Worm (Caenorhabditis elegans): ENCODE results near the gene tbc-11.
A peak's percentile ranks its signal among the peaks of the same experiment; 100 is the strongest.

DNA sequence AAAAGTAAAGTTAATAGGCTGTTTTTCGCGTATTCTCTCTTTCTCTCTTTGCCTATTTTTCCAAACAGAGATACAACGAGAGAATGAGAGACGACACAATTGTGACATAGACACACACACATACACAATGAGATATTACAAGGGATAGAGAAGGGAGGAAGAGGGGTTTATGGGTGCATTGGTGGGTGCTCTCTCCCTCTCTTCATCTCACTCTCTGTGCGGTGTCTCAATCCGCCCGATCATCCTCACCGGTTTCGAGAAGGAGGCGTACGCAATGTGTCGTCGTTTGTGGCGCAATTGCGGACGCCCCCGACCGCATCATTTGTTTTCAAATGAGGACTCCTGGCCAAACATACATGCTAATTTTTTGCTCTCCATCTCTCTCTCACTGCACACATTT, 24.7 kb downstream of the tbc-11 start:
- no peak for TF ChIP-seq ama-1 (optimal IDR thresholded peaks at IDR 0.05)
- TF ChIP-seq hmg-4 (GFP tag; optimal IDR thresholded peaks at IDR 0.05), result peak; percentile 98
- peak; percentile 95 for TF ChIP-seq F13C5.2 (tag; optimal IDR thresholded peaks at IDR 0.05)
- no peak for TF ChIP-seq tbx-37 (GFP tag; conservative IDR thresholded peaks at IDR 0.05)
- peak; percentile 57; the same call in 1 of the 2 replicates for TF ChIP-seq flt-1 (GFP tag; IDR thresholded peaks at IDR 0.05)
- no peak for TF ChIP-seq ceh-13 (GFP tag; optimal IDR thresholded peaks at IDR 0.05)

Measured in whole organism, early embryonic.